Worm (Caenorhabditis elegans): ENCODE data around the gene ttr-35.

The ttr-35 gene

DNA sequence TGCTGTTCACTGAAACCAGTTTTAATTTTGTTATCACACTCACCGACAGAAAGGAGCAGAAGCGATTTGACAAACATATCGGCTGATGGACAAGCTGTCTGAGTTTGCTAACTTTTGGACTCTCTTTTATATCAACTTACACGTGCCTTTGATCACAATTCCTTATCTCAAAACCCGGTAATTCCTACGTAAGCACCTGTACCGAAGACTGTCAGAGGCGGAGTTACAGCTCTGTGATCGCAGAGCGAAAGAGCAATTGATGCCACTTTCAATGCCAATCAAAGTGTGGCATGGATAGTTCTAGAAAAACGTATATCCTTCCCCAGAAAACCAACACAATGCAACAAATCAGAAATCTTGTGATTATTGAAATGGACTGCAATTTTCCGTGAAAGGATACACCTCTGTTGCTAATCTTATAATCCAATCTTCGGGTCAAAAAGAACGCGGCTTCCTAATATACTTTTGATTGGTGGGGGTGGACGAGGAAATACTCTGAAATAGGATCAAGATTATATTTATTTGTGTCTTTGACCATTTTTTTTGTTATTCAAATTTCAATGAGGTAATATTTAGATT lies 24.7 kb downstream of the ttr-35 start, which contains the start of gene ilys-5:
Gene ilys-5 (minus strand): TSS at position 140 of the 579 bp plus-strand sequence.
- TF ChIP-seq pax-3 (tag; optimal IDR thresholded peaks at IDR 0.05) (peak; percentile 57), tlp-1 (tag; optimal IDR thresholded peaks at IDR 0.05) (no peak), fkh-8 (tag; optimal IDR thresholded peaks at IDR 0.05) (peak; percentile 54), elt-2 (tag; optimal IDR thresholded peaks at IDR 0.05) (peak; percentile 71), tbx-2 (tag; optimal IDR thresholded peaks at IDR 0.05) (no peak), nhr-28 (tag; optimal IDR thresholded peaks at IDR 0.05) (no peak), ces-1 (GFP tag; optimal IDR thresholded peaks at IDR 0.05) (no peak), ets-5 (GFP tag; IDR thresholded peaks at IDR 0.05) (no peak), dsc-1 (tag; optimal IDR thresholded peaks at IDR 0.05) (peak; percentile 96), nhr-47 (tag; optimal IDR thresholded peaks at IDR 0.05) (peak; percentile 23), nhr-71 (tag; optimal IDR thresholded peaks at IDR 0.05) (peak; percentile 4), unc-86 (tag; optimal IDR thresholded peaks at IDR 0.05) (no peak), mab-9 (GFP tag; IDR thresholded peaks at IDR 0.05) (no peak), sox-4 (tag; optimal IDR thresholded peaks at IDR 0.05) (peak; percentile 39), nhr-90 (tag; optimal IDR thresholded peaks at IDR 0.05; ENCODE audit: poor library complexity) (no peak)

DNA sequence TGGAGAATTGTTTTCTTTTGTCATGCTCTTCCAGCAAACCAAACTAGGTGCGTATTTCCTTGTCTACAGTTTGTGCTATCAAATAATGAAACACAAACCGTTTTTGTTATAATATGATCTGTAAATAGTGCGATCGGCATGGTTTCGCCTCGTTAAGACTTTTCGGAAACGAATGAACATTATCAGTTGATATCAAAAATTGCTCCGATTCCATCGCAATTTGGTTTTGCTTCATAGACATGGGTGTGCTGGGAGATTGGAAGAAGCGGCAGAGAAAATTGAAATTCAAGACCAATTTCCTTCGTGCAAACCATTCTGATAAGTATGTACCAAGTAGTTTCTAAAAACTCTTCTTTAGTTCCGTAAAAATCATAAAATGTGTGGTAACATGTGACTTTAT lies 26.0 kb downstream of the ttr-35 start:
- TF ChIP-seq elt-2 (tag; optimal IDR thresholded peaks at IDR 0.05) (peak; percentile 80), unc-86 (tag; optimal IDR thresholded peaks at IDR 0.05) (no peak)

DNA sequence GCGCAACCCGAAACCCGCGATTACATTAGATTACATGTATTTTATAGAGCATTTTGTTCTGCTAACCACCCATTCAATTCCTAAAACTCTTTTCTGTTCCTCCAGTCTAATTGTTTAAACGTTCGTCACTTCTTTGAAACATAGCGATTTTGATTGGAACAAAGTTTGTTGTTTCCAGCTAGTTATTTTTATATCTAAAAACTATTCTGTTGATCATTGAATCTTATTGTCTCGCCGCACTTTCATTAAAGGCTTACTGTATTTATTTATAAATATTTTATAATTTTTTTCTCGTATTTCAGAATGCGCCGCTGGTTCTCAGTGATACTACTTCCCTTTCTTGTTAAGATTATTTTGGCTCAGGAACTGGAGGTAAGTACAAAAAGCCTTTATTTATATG lies 30.6 kb downstream of the ttr-35 start, which contains the start of gene T14E8.2:
Gene T14E8.2 (plus strand): TSS at position 301 of the 400 bp plus-strand sequence.
- TF ChIP-seq tlp-1 (tag; optimal IDR thresholded peaks at IDR 0.05) (no peak), ces-1 (GFP tag; optimal IDR thresholded peaks at IDR 0.05) (no peak), sox-4 (tag; optimal IDR thresholded peaks at IDR 0.05) (no peak), nhr-237 (tag; optimal IDR thresholded peaks at IDR 0.05) (no peak), zag-1 (tag; optimal IDR thresholded peaks at IDR 0.05) (no peak), egl-13 (tag; optimal IDR thresholded peaks at IDR 0.05) (no peak), hlh-17 (GFP tag; optimal IDR thresholded peaks at IDR 0.05; ENCODE audit: borderline replicate concordance) (no peak), nhr-19 (GFP tag; conservative IDR thresholded peaks at IDR 0.05) (no peak), Y116A8C.19 (tag; optimal IDR thresholded peaks at IDR 0.05; ENCODE audit: borderline replicate concordance) (no peak), ceh-63 (GFP tag; optimal IDR thresholded peaks at IDR 0.05) (no peak)

DNA sequence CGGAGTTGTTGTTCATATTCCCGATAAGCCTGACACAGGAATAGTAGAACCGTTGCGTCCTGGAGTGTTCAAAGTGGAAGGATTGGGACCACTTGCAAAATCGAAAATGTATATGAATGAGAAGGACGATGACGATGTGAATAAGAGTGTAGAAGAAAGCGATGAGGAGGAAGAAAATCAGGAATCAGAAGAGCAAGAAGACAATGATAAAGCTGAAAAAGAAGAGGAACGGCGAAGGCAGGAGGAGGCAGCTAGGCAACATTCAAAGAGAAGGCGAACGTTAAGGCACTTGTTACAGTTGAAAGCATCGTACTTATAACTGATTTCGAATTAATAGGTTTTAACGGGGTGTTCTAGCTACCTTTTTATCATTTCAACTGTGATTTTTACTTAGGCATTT lies 31.6 kb downstream of the ttr-35 start:
- TF ChIP-seq aly-2 (tag; optimal IDR thresholded peaks at IDR 0.05) (no peak), isw-1 (GFP tag; IDR thresholded peaks at IDR 0.05) (no peak)

DNA sequence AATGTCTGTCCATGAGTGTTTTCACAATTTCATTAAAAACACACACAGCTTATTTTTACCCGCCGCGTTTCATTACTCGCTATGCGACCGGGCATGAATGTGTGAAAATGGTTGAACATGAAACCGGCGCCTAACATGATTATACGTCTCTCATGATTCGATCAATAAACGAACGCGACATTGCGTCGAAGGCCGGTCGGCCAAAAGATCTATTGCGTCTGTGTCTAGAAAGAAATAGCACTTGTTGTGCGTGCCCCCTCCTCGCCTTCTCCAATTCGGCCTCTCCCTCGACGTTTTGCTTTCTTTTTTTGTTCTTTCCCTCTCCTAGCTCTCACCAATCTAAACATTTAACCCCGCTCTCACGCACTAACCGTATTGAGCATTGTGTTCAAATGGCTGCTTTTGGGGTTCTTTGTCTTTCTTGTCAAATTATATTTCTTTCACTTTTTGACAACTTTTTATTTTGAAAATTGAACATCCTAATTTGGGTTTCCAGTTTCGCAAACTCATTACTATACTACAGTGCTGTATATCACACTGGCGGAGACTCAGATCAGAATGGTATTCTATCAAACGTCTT lies 39.1 kb downstream of the ttr-35 start:
- TF ChIP-seq nhr-84 (tag; optimal IDR thresholded peaks at IDR 0.05): no peak
- TF ChIP-seq ceh-88 (GFP tag; IDR thresholded peaks at IDR 0.05): no peak
- no peak for TF ChIP-seq nhr-77 (tag; optimal IDR thresholded peaks at IDR 0.05)
- TF ChIP-seq nhr-237 (tag; optimal IDR thresholded peaks at IDR 0.05): no peak
- no peak for TF ChIP-seq Y116A8C.19 (tag; optimal IDR thresholded peaks at IDR 0.05; ENCODE audit: borderline replicate concordance)
- no peak for TF ChIP-seq zip-4 (GFP tag; optimal IDR thresholded peaks at IDR 0.05)
- no peak for TF ChIP-seq swsn-7 (tag; optimal IDR thresholded peaks at IDR 0.05)
- no peak for TF ChIP-seq dpl-1 (GFP tag; optimal IDR thresholded peaks at IDR 0.05)
- no peak for TF ChIP-seq unc-86 (tag; optimal IDR thresholded peaks at IDR 0.05)
- no peak for TF ChIP-seq unc-98 (GFP tag; IDR thresholded peaks at IDR 0.05)
- no peak for TF ChIP-seq tlp-1 (tag; optimal IDR thresholded peaks at IDR 0.05)
- no peak for TF ChIP-seq efl-3 (GFP tag; optimal IDR thresholded peaks at IDR 0.05)
- no peak for TF ChIP-seq elt-2 (tag; optimal IDR thresholded peaks at IDR 0.05)
- TF ChIP-seq sup-37 (GFP tag; optimal IDR thresholded peaks at IDR 0.05): no peak
- TF ChIP-seq unc-130 (tag; optimal IDR thresholded peaks at IDR 0.05): no peak
- no peak for TF ChIP-seq ceh-8 (GFP tag; optimal IDR thresholded peaks at IDR 0.05)
- TF ChIP-seq aly-2 (tag; optimal IDR thresholded peaks at IDR 0.05): no peak
- TF ChIP-seq ztf-4 (tag; optimal IDR thresholded peaks at IDR 0.05): no peak
- no peak for TF ChIP-seq mef-2 (tag; optimal IDR thresholded peaks at IDR 0.05)
- TF ChIP-seq nhr-85 (tag): peak; percentile 10
- TF ChIP-seq irx-1 (tag; optimal IDR thresholded peaks at IDR 0.05): no peak
- no peak for TF ChIP-seq lsy-2 (tag; optimal IDR thresholded peaks at IDR 0.05)
- no peak for TF ChIP-seq nhr-76 (tag; optimal IDR thresholded peaks at IDR 0.05)
- peak; percentile 65 for TF ChIP-seq lin-14 (GFP tag; optimal IDR thresholded peaks at IDR 0.05)
- no peak for TF ChIP-seq tbx-2 (tag; optimal IDR thresholded peaks at IDR 0.05)
- no peak for TF ChIP-seq ets-5 (GFP tag; IDR thresholded peaks at IDR 0.05)
- TF ChIP-seq C16A3.4 (tag; optimal IDR thresholded peaks at IDR 0.05): no peak
- TF ChIP-seq mab-9 (GFP tag; IDR thresholded peaks at IDR 0.05): no peak

Measured in whole organism, L1 larva.